Worm (Caenorhabditis elegans) whole organism, L3 larva: ENCODE results near the gene clc-27.

ENCODE experiments used
- ama-1 ChIP-seq: fragments of 150-350 bp; optimal IDR thresholded peaks from 2 replicates; lab custom pipeline; 2018
- ceh-16 ChIP-seq: sonication (generic microtip); optimal IDR thresholded peaks from 2 replicates; lab custom pipeline; 2017; ENCODE audit warnings: missing biosample characterization, missing genetic modification characterization
- nhr-25 ChIP-seq: sonication (generic microtip); optimal IDR thresholded peaks from 2 replicates; lab custom pipeline; 2017; ENCODE audit warnings: missing biosample characterization, missing genetic modification characterization
- nhr-67 ChIP-seq: fragments of 150-350 bp; optimal IDR thresholded peaks from 2 replicates; lab custom pipeline; 2014; ENCODE audit warnings: missing biosample characterization, missing genetic modification characterization
- pha-4 ChIP-seq: fragments of 150-350 bp; optimal IDR thresholded peaks from 2 replicates; lab custom pipeline; 2014; ENCODE audit warnings: missing biosample characterization, missing genetic modification reagents, missing genetic modification characterization
- snpc-4 ChIP-seq: fragments of 150-350 bp; optimal IDR thresholded peaks from 2 replicates; lab custom pipeline; 2014; ENCODE audit warnings: missing biosample characterization, missing genetic modification characterization
- tbx-2 ChIP-seq: sonication (generic microtip); optimal IDR thresholded peaks from 2 replicates; lab custom pipeline; 2016; ENCODE audit warnings: mild to moderate bottlenecking, missing genetic modification characterization, missing compliant biosample characterization
- unc-62 ChIP-seq: fragments of 150-350 bp; sonication (generic microtip); optimal IDR thresholded peaks from 4 replicates; lab custom pipeline; 2014; ENCODE audit warnings: missing biosample characterization, missing genetic modification reagents, missing genetic modification characterization

ce11 chrIII:991581-991980 lies 16.6 kb upstream of the clc-27 start, which contains the start of gene trp-2:
- TF ChIP-seq pha-4 (tag; lab: Kevin White, UChicago) (no peak), snpc-4 (tag; lab: Kevin White, UChicago) (no peak), nhr-25 (tag; lab: Kevin White, UChicago) (no peak), unc-62 (no peak), nhr-67 (tag; lab: Kevin White, UChicago) (no peak), ceh-16 (tag; lab: Kevin White, UChicago) (no peak), tbx-2 (tag; lab: Kevin White, UChicago) (no peak), ama-1 (no peak)
